Fruit fly (Drosophila melanogaster) whole organism, embryonic: ENCODE results near the gene CG15034.

Source experiments
- Bdp1 ChIP-seq: fragments of 200-800 bp; sonication (Bioruptor generic); optimal IDR thresholded peaks from 3 replicates; lab custom pipeline; 2016; ENCODE audit warnings: missing biosample characterization, missing genetic modification characterization
- Bgb ChIP-seq: fragments of 200-800 bp; sonication (Bioruptor generic); IDR thresholded peaks from 2 replicates; pipeline ENCODE4 v1.3.6; 2022; ENCODE audit warnings: missing biosample characterization, missing genetic modification characterization; ENCODE audit not compliant: partially characterized antibody
- C15 ChIP-seq: fragments of 200-800 bp; sonication (Bioruptor generic); IDR thresholded peaks from 3 replicates; pipeline ENCODE4 v1.3.6; 2022; ENCODE audit warnings: missing biosample characterization, missing genetic modification characterization
- CG10147 ChIP-seq: fragments of 200-800 bp; sonication (Bioruptor generic); optimal IDR thresholded peaks from 2 replicates; lab custom pipeline; 2019; ENCODE audit warnings: missing biosample characterization, mild to moderate bottlenecking, missing genetic modification characterization, moderate library complexity
- CG10565 ChIP-seq: fragments of 200-800 bp; sonication (Bioruptor generic); optimal IDR thresholded peaks from 3 replicates; lab custom pipeline; 2016; ENCODE audit warnings: missing biosample characterization, mild to moderate bottlenecking, missing genetic modification characterization
- CG10959 ChIP-seq: fragments of 200-800 bp; sonication (Bioruptor generic); IDR thresholded peaks from 2 replicates; pipeline ENCODE4 v1.3.6; 2022; ENCODE audit warnings: missing biosample characterization, missing genetic modification characterization
- CG13123 ChIP-seq: fragments of 200-800 bp; sonication (Bioruptor generic); optimal IDR thresholded peaks from 2 replicates; lab custom pipeline; 2016; ENCODE audit warnings: missing biosample characterization, missing genetic modification characterization
- CG13287 ChIP-seq: fragments of 200-800 bp; sonication (Bioruptor generic); IDR thresholded peaks from 2 replicates; pipeline ENCODE4 v1.3.6; 2022; ENCODE audit warnings: missing biosample characterization, missing genetic modification characterization; ENCODE audit not compliant: partially characterized antibody
- CG14050 ChIP-seq: fragments of 200-800 bp; sonication (Bioruptor generic); IDR thresholded peaks from 3 replicates; pipeline ENCODE4 v1.3.6; 2022; ENCODE audit warnings: missing biosample characterization, missing genetic modification characterization
- CG14667 ChIP-seq: fragments of 200-800 bp; sonication (Bioruptor generic); IDR thresholded peaks from 2 replicates; pipeline ENCODE4 v1.3.6; 2022; ENCODE audit warnings: missing biosample characterization, missing genetic modification characterization
- CG16779 ChIP-seq: fragments of 200-800 bp; sonication (Bioruptor generic); IDR thresholded peaks from 2 replicates; pipeline ENCODE4 v1.3.6; 2022; ENCODE audit warnings: missing biosample characterization, missing genetic modification characterization
- CG33557 ChIP-seq: fragments of 200-800 bp; sonication (Bioruptor generic); optimal IDR thresholded peaks from 2 replicates; lab custom pipeline; 2019; ENCODE audit warnings: missing biosample characterization, mild to moderate bottlenecking, missing genetic modification characterization, moderate library complexity
- CG6813 ChIP-seq: fragments of 200-800 bp; sonication (Bioruptor generic); optimal IDR thresholded peaks from 2 replicates; lab custom pipeline; 2017; ENCODE audit warnings: missing biosample characterization, missing genetic modification characterization, mild to moderate bottlenecking, moderate library complexity, missing genetic modification reagents
- CG8089 ChIP-seq: fragments of 200-800 bp; sonication (Bioruptor generic); optimal IDR thresholded peaks from 3 replicates; lab custom pipeline; 2016; ENCODE audit warnings: missing biosample characterization, missing genetic modification characterization
- CG8765 ChIP-seq: fragments of 200-800 bp; sonication (Bioruptor generic); IDR thresholded peaks from 2 replicates; pipeline ENCODE4 v1.3.6; 2022; ENCODE audit warnings: missing biosample characterization, missing genetic modification characterization
- CG8924 ChIP-seq: fragments of 200-800 bp; optimal IDR thresholded peaks from 3 replicates; lab custom pipeline; 2019; ENCODE audit warnings: missing biosample characterization, mild to moderate bottlenecking, missing genetic modification characterization, moderate library complexity
- CG9437 ChIP-seq: fragments of 200-800 bp; sonication (Bioruptor generic); optimal IDR thresholded peaks from 2 replicates; lab custom pipeline; 2018; ENCODE audit warnings: missing biosample characterization, mild to moderate bottlenecking, missing genetic modification characterization
- CG9817 ChIP-seq: fragments of 200-800 bp; sonication (Bioruptor generic); optimal IDR thresholded peaks from 2 replicates; lab custom pipeline; 2018; ENCODE audit warnings: missing biosample characterization, mild to moderate bottlenecking, missing genetic modification characterization, moderate library complexity
- Doc2 ChIP-seq: fragments of 200-800 bp; sonication (Bioruptor generic); IDR thresholded peaks from 2 replicates; pipeline ENCODE4 v1.3.6; 2022; ENCODE audit warnings: missing biosample characterization, missing genetic modification characterization
- Lhr ChIP-seq: fragments of 200-800 bp; sonication (Bioruptor generic); optimal IDR thresholded peaks from 3 replicates; lab custom pipeline; 2017; ENCODE audit warnings: mild to moderate bottlenecking, missing biosample characterization, missing genetic modification reagents, missing genetic modification characterization
- NFAT ChIP-seq: fragments of 200-800 bp; sonication (Bioruptor generic); IDR thresholded peaks from 2 replicates; pipeline ENCODE4 v1.3.6; 2022; ENCODE audit warnings: missing biosample characterization, missing genetic modification characterization
- Neu2 ChIP-seq: fragments of 200-800 bp; sonication (Bioruptor generic); optimal IDR thresholded peaks from 3 replicates; lab custom pipeline; 2016; ENCODE audit warnings: missing biosample characterization, missing genetic modification characterization, borderline replicate concordance
- Optix ChIP-seq: fragments of 200-800 bp; sonication (Bioruptor generic); IDR thresholded peaks from 3 replicates; pipeline ENCODE4 v1.3.6; 2022; ENCODE audit warnings: missing biosample characterization, missing genetic modification characterization
- Sin3A ChIP-seq: fragments of >200 bp; optimal IDR thresholded peaks from 2 replicates; lab custom pipeline; 2018
- Stat92E ChIP-seq, 3 experiments: fragments of >200 bp in 2 of 3; fragments of 200-800 bp in 1 of 3; sonication (Bioruptor generic) in 1 of 3; optimal IDR thresholded peaks; 2 replicates each; lab custom pipeline; 2017 to 2019; ENCODE audit warnings: missing biosample characterization in 3 of 3, missing genetic modification characterization in 3 of 3, mild to moderate bottlenecking in 1 of 3, moderate library complexity in 1 of 3
- Taf1 ChIP-seq: fragments of 200-800 bp; sonication (Bioruptor generic); IDR thresholded peaks from 2 replicates; pipeline ENCODE4 v1.3.6; 2022; ENCODE audit warnings: missing biosample characterization, missing genetic modification characterization
- Xbp1 ChIP-seq: fragments of 200-800 bp; sonication (Bioruptor generic); optimal IDR thresholded peaks from 3 replicates; lab custom pipeline; 2016; ENCODE audit warnings: missing biosample characterization, mild to moderate bottlenecking, missing genetic modification characterization
- ab ChIP-seq: fragments of 200-800 bp; sonication (Bioruptor generic); optimal IDR thresholded peaks from 2 replicates; lab custom pipeline; 2016; ENCODE audit warnings: missing biosample characterization, missing genetic modification characterization
- al ChIP-seq: fragments of 200-800 bp; sonication (Bioruptor generic); IDR thresholded peaks from 2 replicates; pipeline ENCODE4 v1.3.6; 2022; ENCODE audit warnings: missing biosample characterization, missing genetic modification characterization
- ash1 ChIP-seq: fragments of 200-800 bp; sonication (Bioruptor generic); optimal IDR thresholded peaks from 2 replicates; lab custom pipeline; 2018; ENCODE audit warnings: missing biosample characterization, mild to moderate bottlenecking, missing genetic modification characterization
- br ChIP-seq: fragments of >200 bp; optimal IDR thresholded peaks from 2 replicates; lab custom pipeline; 2017
- croc ChIP-seq: fragments of 200-800 bp; sonication (Bioruptor generic); conservative IDR thresholded peaks from 3 replicates; pipeline ENCODE4 v1.3.6; 2022; ENCODE audit warnings: missing biosample characterization, missing genetic modification characterization
- danr ChIP-seq: fragments of 200-800 bp; sonication (Bioruptor generic); IDR thresholded peaks from 2 replicates; pipeline ENCODE4 v1.3.6; 2022; ENCODE audit warnings: missing biosample characterization, missing genetic modification characterization
- dysf ChIP-seq: fragments of 200-800 bp; sonication (Bioruptor generic); IDR thresholded peaks from 3 replicates; pipeline ENCODE4 v1.3.6; 2022; ENCODE audit warnings: missing biosample characterization, missing genetic modification characterization
- exex ChIP-seq: fragments of 200-800 bp; sonication (Bioruptor generic); optimal IDR thresholded peaks from 4 replicates; lab custom pipeline; 2018; ENCODE audit warnings: missing biosample characterization, mild to moderate bottlenecking, missing genetic modification characterization, moderate library complexity
- fd64A ChIP-seq: fragments of 200-800 bp; sonication (Bioruptor generic); optimal IDR thresholded peaks from 3 replicates; lab custom pipeline; 2018; ENCODE audit warnings: missing biosample characterization, mild to moderate bottlenecking, missing genetic modification characterization
- h ChIP-seq: fragments of >200 bp; optimal IDR thresholded peaks from 2 replicates; lab custom pipeline; 2017
- ind ChIP-seq: fragments of 200-800 bp; sonication (Bioruptor generic); optimal IDR thresholded peaks from 3 replicates; lab custom pipeline; 2016; ENCODE audit warnings: missing biosample characterization, missing genetic modification characterization
- jigr1 ChIP-seq: fragments of 200-800 bp; sonication (Bioruptor generic); IDR thresholded peaks from 3 replicates; pipeline ENCODE4 v1.3.6; 2022; ENCODE audit warnings: missing biosample characterization, missing genetic modification characterization
- jumu ChIP-seq: fragments of 200-800 bp; sonication (Bioruptor generic); optimal IDR thresholded peaks from 3 replicates; lab custom pipeline; 2016; ENCODE audit warnings: missing biosample characterization, missing genetic modification characterization
- mam ChIP-seq: fragments of 200-800 bp; sonication (Bioruptor generic); optimal IDR thresholded peaks from 3 replicates; lab custom pipeline; 2016; ENCODE audit warnings: missing biosample characterization, missing genetic modification characterization
- pfk ChIP-seq: fragments of 200-800 bp; sonication (Bioruptor generic); optimal IDR thresholded peaks from 2 replicates; lab custom pipeline; 2018; ENCODE audit warnings: missing biosample characterization, mild to moderate bottlenecking, missing genetic modification characterization, moderate library complexity
- ranshi ChIP-seq: fragments of 200-800 bp; sonication (Bioruptor generic); IDR thresholded peaks from 2 replicates; pipeline ENCODE4 v1.3.6; 2022; ENCODE audit warnings: missing biosample characterization, missing genetic modification characterization
- sisA ChIP-seq: fragments of 200-800 bp; sonication (Bioruptor generic); IDR thresholded peaks from 2 replicates; pipeline ENCODE4 v1.3.6; 2022; ENCODE audit warnings: missing biosample characterization, missing genetic modification characterization
- slbo ChIP-seq: fragments of 200-800 bp; sonication (Bioruptor generic); IDR thresholded peaks from 2 replicates; pipeline ENCODE4 v1.3.6; 2022; ENCODE audit warnings: missing biosample characterization, missing genetic modification characterization
- stwl ChIP-seq: fragments of 200-800 bp; sonication (Bioruptor generic); optimal IDR thresholded peaks from 3 replicates; lab custom pipeline; 2018; ENCODE audit warnings: missing biosample characterization, mild to moderate bottlenecking, missing genetic modification characterization, moderate library complexity
- unc-4 ChIP-seq: fragments of 200-800 bp; sonication (Bioruptor generic); IDR thresholded peaks from 2 replicates; pipeline ENCODE4 v1.3.6; 2022; ENCODE audit warnings: missing biosample characterization, missing genetic modification characterization; ENCODE audit not compliant: partially characterized antibody
- usp ChIP-seq: fragments of >200 bp; optimal IDR thresholded peaks from 2 replicates; lab custom pipeline; 2017; ENCODE audit warnings: missing biosample characterization, missing genetic modification characterization
- wor ChIP-seq: fragments of 200-800 bp; sonication (Bioruptor generic); IDR thresholded peaks from 2 replicates; pipeline ENCODE4 v1.3.6; 2022; ENCODE audit warnings: missing biosample characterization, missing genetic modification characterization

CG15034 gene

DNA sequence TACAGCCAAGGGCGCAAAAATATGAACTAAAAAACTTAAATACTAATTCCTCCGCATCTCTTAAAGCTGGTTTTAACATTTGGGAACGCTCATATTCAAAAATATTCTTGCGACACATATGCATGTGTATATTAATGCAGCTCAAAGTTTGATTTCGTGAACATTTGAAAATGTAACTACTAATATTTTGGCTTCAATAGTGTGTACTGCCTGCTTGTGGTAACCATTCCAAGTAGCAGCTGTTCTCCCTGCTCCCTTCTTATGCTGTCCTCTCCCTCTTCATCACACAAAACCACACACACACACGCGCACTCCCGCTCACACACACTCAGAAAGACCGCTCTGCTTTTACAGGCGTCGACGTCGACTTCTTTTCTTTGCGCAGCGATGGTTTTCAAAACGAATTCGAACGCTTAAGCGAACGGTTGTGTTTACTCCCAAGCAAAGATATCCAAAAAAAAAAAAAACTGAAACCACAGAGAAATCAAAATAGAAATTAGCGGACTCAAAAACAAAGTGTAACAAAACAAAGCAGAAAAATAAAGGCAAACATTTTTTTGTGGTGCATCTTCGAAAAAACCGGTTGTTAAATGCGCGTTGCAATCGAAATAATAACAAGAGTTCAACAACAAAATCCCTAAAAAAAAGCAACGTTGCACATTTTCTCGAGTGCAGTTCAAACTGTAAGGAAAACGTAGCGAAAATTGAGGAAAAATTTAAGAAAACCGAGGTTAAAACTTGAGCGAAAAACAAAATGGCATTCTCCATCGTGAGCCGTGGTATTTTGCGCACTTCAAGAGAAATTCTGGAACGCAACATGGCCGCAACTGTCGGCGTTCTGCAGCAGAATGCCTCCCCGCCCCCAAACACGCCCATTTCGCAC is 10.1 kb downstream of the CG15034 start, which contains the start of gene CBP (continued):
- TF ChIP-seq ind (peak; percentile 97), slbo (GFP tag; lab: Robert Waterston, UW) (peak; percentile 91), CG9437 (GFP tag; lab: Kevin White, UChicago) (peak; percentile 91), C15 (GFP tag; lab: Robert Waterston, UW) (peak; percentile 81; the same call in 2 of the 3 replicates), Lhr (GFP tag; lab: Kevin White, UChicago) (peak; percentile 97), mam (GFP tag; lab: Kevin White, UChicago) (peak; percentile 96), CG8765 (GFP tag; lab: Robert Waterston, UW) (peak; percentile 95), br (lab: Kevin White, UChicago) (no peak), ranshi (GFP tag; lab: Robert Waterston, UW) (peak; percentile 94), al (GFP tag; lab: Robert Waterston, UW) (peak; percentile 72), CG10565 (GFP tag; lab: Kevin White, UChicago) (peak; percentile 93), CG10959 (GFP tag; lab: Robert Waterston, UW) (peak; percentile 96), Bdp1 (GFP tag; lab: Kevin White, UChicago) (peak; percentile 93), fd64A (GFP tag; lab: Kevin White, UChicago) (peak; percentile 97), h (lab: Kevin White, UChicago) (no peak), jigr1 (GFP tag; lab: Robert Waterston, UW) (peak; percentile 91), Taf1 (peak; percentile 73), sisA (GFP tag; lab: Robert Waterston, UW) (peak; percentile 95), Sin3A (lab: Kevin White, UChicago) (no peak), croc (GFP tag; lab: Robert Waterston, UW) (peak; percentile 97), Xbp1 (GFP tag; lab: Kevin White, UChicago) (peak; percentile 98), usp (no peak), Bgb (GFP tag; lab: Robert Waterston, UW) (0 out of 2 replicates have a peak, but pooled peaks have one; percentile 15), exex (tag; lab: Kevin White, UChicago) (peak; percentile 78), CG16779 (peak; percentile 73; the same call in 1 of the 2 replicates), unc-4 (GFP tag; lab: Robert Waterston, UW) (0 out of 2 replicates have a peak, but pooled peaks have one; percentile 16), stwl (tag; lab: Kevin White, UChicago) (peak; percentile 86), Optix (GFP tag; lab: Robert Waterston, UW) (peak; percentile 97), CG13123 (GFP tag; lab: Kevin White, UChicago) (peak; percentile 94), wor (GFP tag; lab: Robert Waterston, UW) (peak; percentile 95), NFAT (peak; percentile 80), ash1 (GFP tag; lab: Kevin White, UChicago) (peak; percentile 71), Neu2 (GFP tag; lab: Kevin White, UChicago) (peak; percentile 92), pfk (GFP tag; lab: Kevin White, UChicago) (peak; percentile 60), CG33557 (GFP tag; lab: Kevin White, UChicago) (peak; percentile 98), CG8089 (GFP tag; lab: Kevin White, UChicago) (peak; percentile 98), ab (GFP tag; lab: Kevin White, UChicago) (peak; percentile 91), Stat92E (GFP tag; optimal IDR thresholded peaks at IDR 0.05; lab: Kevin White, UChicago) (peak in 1 of 3 experiments; percentile 96), CG6813 (GFP tag; lab: Kevin White, UChicago) (peak; percentile 98), jumu (GFP tag; lab: Kevin White, UChicago) (peak; percentile 97), CG14050 (GFP tag; lab: Robert Waterston, UW) (peak; percentile 93), CG10147 (GFP tag; lab: Kevin White, UChicago) (peak; percentile 95), dysf (GFP tag; lab: Robert Waterston, UW) (peak; percentile 97), CG9817 (tag; lab: Kevin White, UChicago) (peak; percentile 96), CG8924 (peak; percentile 99), CG14667 (GFP tag; lab: Robert Waterston, UW) (peak; percentile 93), danr (GFP tag; lab: Robert Waterston, UW) (peak; percentile 93), CG13287 (no peak), Doc2 (GFP tag; lab: Robert Waterston, UW) (peak; percentile 29; the same call in 1 of the 2 replicates)
